Fruit fly (Drosophila melanogaster): ENCODE data around the gene Tsp86D.
A peak's percentile ranks its signal among the peaks of the same experiment; 100 is the strongest.

Gene Tsp86D

dm6 chr3R:10886462-10887315 is 18.2 kb downstream of the Tsp86D start (continued):
- peak; percentile 25 for TF ChIP-seq MTF-1 (GFP tag; optimal IDR thresholded peaks at IDR 0.05; ENCODE audit: borderline replicate concordance)
- peak; percentile 74 for TF ChIP-seq CG18011 (GFP tag; optimal IDR thresholded peaks at IDR 0.05)
- TF ChIP-seq CG9437 (GFP tag; optimal IDR thresholded peaks at IDR 0.05), result peak; percentile 85
- peak; percentile 83 for TF ChIP-seq nerfin-1 (tag; optimal IDR thresholded peaks at IDR 0.05)
- TF ChIP-seq inv (GFP tag; IDR thresholded peaks at IDR 0.05; ENCODE audit: partially characterized antibody), result no peak; the same call in 1 of the 2 replicates
- peak; percentile 90 for TF ChIP-seq slbo (GFP tag; IDR thresholded peaks at IDR 0.05)
- TF ChIP-seq hth (optimal IDR thresholded peaks at IDR 0.05), result no peak
- TF ChIP-seq Med (GFP tag), result peak; percentile 97
- peak; percentile 76 for TF ChIP-seq CG17829 (tag; optimal IDR thresholded peaks at IDR 0.05)
- peak; percentile 69 for TF ChIP-seq NC2β (GFP tag; optimal IDR thresholded peaks at IDR 0.05)
- TF ChIP-seq Trl (optimal IDR thresholded peaks at IDR 0.05), result peak; percentile 79 to 96
- TF ChIP-seq Trl (GFP tag; optimal IDR thresholded peaks at IDR 0.05), result peak; percentile 84
- TF ChIP-seq CG8478 (optimal IDR thresholded peaks at IDR 0.05), result no peak
- peak; percentile 89 for TF ChIP-seq jumu (GFP tag; optimal IDR thresholded peaks at IDR 0.05)
- TF ChIP-seq Nf-YC (tag; optimal IDR thresholded peaks at IDR 0.05), result peak; percentile 80
- TF ChIP-seq CG17385 (GFP tag; optimal IDR thresholded peaks at IDR 0.05), result peak; percentile 87
- peak in 1 of 2 experiments; percentile 92 for TF ChIP-seq Hr78 (GFP tag; optimal IDR thresholded peaks at IDR 0.05)
- no peak for TF ChIP-seq ash1 (GFP tag; optimal IDR thresholded peaks at IDR 0.05)
- TF ChIP-seq Dp (GFP tag; optimal IDR thresholded peaks at IDR 0.05), result no peak
- TF ChIP-seq sd (tag; optimal IDR thresholded peaks at IDR 0.05), result peak; percentile 80
- no peak for TF ChIP-seq prd (optimal IDR thresholded peaks at IDR 0.05)
- peak; percentile 86 for TF ChIP-seq prd (GFP tag; IDR thresholded peaks at IDR 0.05)
- TF ChIP-seq zfh1 (GFP tag; IDR thresholded peaks at IDR 0.05), result peak; percentile 74
- TF ChIP-seq CG30020 (tag; optimal IDR thresholded peaks at IDR 0.05), result peak; percentile 41
- TF ChIP-seq nau (GFP tag; optimal IDR thresholded peaks at IDR 0.05), result peak; percentile 79
- TF ChIP-seq gcm (GFP tag; optimal IDR thresholded peaks at IDR 0.05), result peak; percentile 90
- no peak for TF ChIP-seq sc (optimal IDR thresholded peaks at IDR 0.05)
- peak; percentile 75 for TF ChIP-seq sc (GFP tag; optimal IDR thresholded peaks at IDR 0.05)
- TF ChIP-seq Tbp (GFP tag; optimal IDR thresholded peaks at IDR 0.05), result no peak
- TF ChIP-seq Meics (GFP tag; optimal IDR thresholded peaks at IDR 0.05), result peak; percentile 94
- TF ChIP-seq zfh2 (GFP tag; optimal IDR thresholded peaks at IDR 0.05), result peak; percentile 89
- peak; percentile 83 for TF ChIP-seq CG1602 (GFP tag; optimal IDR thresholded peaks at IDR 0.05)
- peak; percentile 73 for TF ChIP-seq Usf (GFP tag; optimal IDR thresholded peaks at IDR 0.05)
- peak; percentile 84 for TF ChIP-seq CG33557 (GFP tag; optimal IDR thresholded peaks at IDR 0.05)
- TF ChIP-seq Atf-2 (GFP tag; optimal IDR thresholded peaks at IDR 0.05), result peak; percentile 82
- peak; percentile 74 for TF ChIP-seq CG6254 (GFP tag; optimal IDR thresholded peaks at IDR 0.05)
- TF ChIP-seq cad (GFP tag; optimal IDR thresholded peaks at IDR 0.05), result no peak
- TF ChIP-seq eve (GFP tag; optimal IDR thresholded peaks at IDR 0.05), result no peak
- peak; percentile 70 for TF ChIP-seq Spps (tag; optimal IDR thresholded peaks at IDR 0.05)
- TF ChIP-seq hb (GFP tag; IDR thresholded peaks at IDR 0.05; ENCODE audit: partially characterized antibody), result no peak
- peak; percentile 56; the same call in 2 of the 3 replicates for TF ChIP-seq gce (GFP tag; IDR thresholded peaks at IDR 0.05)
- TF ChIP-seq knrl (GFP tag; IDR thresholded peaks at IDR 0.05; ENCODE audit: partially characterized antibody), result peak; percentile 29; the same call in 1 of the 3 replicates
- no peak for TF ChIP-seq pfk (GFP tag; optimal IDR thresholded peaks at IDR 0.05)
- TF ChIP-seq Doc2 (GFP tag; IDR thresholded peaks at IDR 0.05), result peak; percentile 37; the same call in 1 of the 2 replicates
- TF ChIP-seq CG12299 (tag; optimal IDR thresholded peaks at IDR 0.05), result peak; percentile 82
- TF ChIP-seq CG34422 (GFP tag; IDR thresholded peaks at IDR 0.05), result peak; percentile 80
- peak; percentile 60 for TF ChIP-seq CG5245 (GFP tag; optimal IDR thresholded peaks at IDR 0.05)
- no peak for TF ChIP-seq Dfd (GFP tag; optimal IDR thresholded peaks at IDR 0.05)
- peak; percentile 89 for TF ChIP-seq CG9727 (GFP tag; optimal IDR thresholded peaks at IDR 0.05)
- peak; percentile 91 for TF ChIP-seq wdn (GFP tag; IDR thresholded peaks at IDR 0.05)

Data from whole organism, embryonic.